Fruit fly (Drosophila melanogaster) Kc167 (cell line): ENCODE measurements around the gene hzg.

ENCODE experiments used
- Myc ChIP-seq: fragments of >200 bp; optimal IDR thresholded peaks from 2 replicates; lab custom pipeline; 2017; ENCODE audit warnings: missing external identifiers
- Sin3A ChIP-seq: fragments of >200 bp; optimal IDR thresholded peaks from 2 replicates; lab custom pipeline; 2018; ENCODE audit warnings: missing external identifiers
- h ChIP-seq: fragments of >200 bp; optimal IDR thresholded peaks from 3 replicates; lab custom pipeline; 2018; ENCODE audit warnings: missing external identifiers
- insv ChIP-seq: fragments of >200 bp; optimal IDR thresholded peaks from 3 replicates; lab custom pipeline; 2018; ENCODE audit warnings: missing external identifiers
- psq ChIP-seq: fragments of >200 bp; optimal IDR thresholded peaks from 2 replicates; lab custom pipeline; 2017; ENCODE audit warnings: missing external identifiers
- ttk ChIP-seq: sonication (Bioruptor generic); optimal IDR thresholded peaks from 2 replicates; lab custom pipeline; 2017; ENCODE audit warnings: missing external identifiers

The hzg gene

DNA sequence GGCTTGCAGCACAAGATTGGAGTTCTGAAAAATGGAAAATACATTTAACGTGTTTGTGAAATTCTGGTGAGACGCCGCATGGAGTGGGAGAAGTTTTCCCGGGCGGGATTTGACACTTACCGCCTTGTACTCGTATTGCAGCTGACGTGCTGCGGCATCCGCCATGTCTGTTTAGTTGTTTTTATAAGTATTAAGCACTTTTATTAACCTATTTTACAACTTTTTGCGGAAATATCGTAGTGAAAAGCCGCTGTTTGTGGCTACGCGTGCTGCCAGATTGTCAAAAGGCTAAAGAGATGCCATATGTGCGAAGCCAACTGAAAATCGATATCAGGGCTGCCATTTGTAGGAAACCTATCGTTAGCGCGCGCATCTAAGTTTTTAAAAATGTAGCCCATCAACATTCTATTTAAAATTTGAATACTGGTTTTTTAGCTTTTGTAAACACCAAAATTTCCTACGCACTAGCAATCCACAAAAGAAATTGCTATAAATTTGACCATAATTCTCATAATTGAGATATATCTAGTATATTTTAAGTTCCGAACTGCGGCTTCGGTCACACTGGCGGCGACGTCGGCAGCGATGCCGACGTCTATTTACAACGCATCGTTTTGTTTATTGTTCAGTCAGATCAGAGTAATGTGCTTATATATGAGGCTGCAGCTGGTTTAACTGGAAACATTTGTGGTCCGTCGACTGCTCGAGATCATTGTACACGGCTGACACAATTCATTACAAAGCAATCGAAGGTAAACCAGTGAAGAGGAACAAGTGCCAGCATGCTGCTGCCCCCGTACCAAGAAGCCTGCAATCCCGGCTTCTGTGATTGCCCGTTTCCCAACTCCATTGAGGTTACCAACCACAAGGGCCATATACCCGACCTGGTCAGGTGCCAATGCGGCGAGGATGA lies 36.7 kb downstream of the hzg start, which contains the start of the genes Brr2 and CG10516:
Brr2 (minus strand) TSS at position 285 of the 913 bp plus-strand sequence.
CG10516 (plus strand) TSS at position 617 of the 913 bp plus-strand sequence.
- TF ChIP-seq psq (lab: Kevin White, UChicago): no peak
- no peak for TF ChIP-seq Sin3A
- TF ChIP-seq ttk (lab: Kevin White, UChicago): no peak

DNA sequence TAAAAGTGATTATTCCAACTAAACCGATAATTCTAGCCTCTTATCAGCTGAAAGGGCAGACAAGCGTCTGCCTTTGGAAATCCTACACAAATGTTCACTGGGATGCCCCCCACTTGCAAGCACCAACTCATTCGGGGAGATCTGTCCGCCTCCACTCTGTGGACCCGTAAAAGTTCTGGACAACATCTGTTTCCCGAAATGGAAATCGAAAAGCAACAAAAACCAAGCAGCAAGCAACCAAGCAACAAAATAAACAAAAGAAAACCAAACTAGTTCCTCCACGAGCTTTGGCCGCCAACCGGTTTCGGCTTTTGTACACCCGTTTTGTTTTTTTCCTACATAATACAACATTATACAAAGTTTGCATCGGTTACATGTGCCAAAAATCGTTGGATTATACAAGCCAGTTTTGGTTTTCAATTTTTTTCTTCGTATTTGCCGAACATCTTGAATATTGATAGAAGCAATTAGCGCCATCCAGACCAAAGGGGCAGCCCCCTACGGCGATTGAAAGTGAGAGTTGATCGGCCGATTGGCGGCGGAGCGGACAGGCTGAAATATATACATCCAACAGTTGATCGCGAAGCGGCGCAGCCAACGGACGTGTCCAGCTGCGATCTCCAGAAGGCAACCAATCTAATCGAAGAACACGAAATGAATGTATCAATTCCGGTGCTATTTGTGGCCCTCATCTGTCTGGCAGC lies 45.8 kb downstream of the hzg start, which contains the start of gene CG17032:
CG17032 (plus strand) TSS at position 232 of the 704 bp plus-strand sequence.
- TF ChIP-seq insv (lab: Kevin White, UChicago) (no peak), Sin3A (no peak), Myc (lab: Kevin White, UChicago) (no peak), psq (lab: Kevin White, UChicago) (no peak), ttk (lab: Kevin White, UChicago) (no peak), h (no peak)

DNA sequence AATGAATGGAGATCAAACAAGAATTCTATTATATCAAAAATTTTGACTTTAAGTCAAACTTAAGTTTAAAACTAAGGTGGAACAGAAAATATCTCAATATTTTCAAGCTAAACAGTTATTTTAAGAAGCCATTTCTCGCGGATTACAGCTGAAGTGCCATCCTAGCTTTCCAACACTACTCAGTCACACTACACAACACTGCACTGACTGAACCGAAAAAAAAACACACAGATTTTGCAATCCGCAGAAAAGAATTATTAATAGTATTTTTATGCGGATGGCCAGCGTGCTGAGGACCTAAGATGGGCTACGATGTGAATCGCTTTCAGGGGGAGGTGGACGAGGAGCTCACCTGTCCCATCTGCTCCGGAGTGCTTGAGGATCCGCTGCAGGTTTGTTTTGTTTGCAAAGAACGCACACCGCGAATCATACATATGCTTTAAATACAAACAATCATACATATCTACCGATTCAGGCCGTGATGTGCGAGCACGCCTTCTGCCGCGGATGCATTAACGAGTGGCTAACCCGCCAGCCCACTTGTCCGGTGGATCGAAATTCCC lies 48.0 kb downstream of the hzg start, which contains the start of gene elgi:
elgi (plus strand) TSS at position 103 of the 563 bp plus-strand sequence.
- TF ChIP-seq insv (lab: Kevin White, UChicago): no peak
- no peak for TF ChIP-seq h
- TF ChIP-seq ttk (lab: Kevin White, UChicago): no peak
- TF ChIP-seq psq (lab: Kevin White, UChicago): no peak
- TF ChIP-seq Sin3A: no peak
- TF ChIP-seq Myc (lab: Kevin White, UChicago): no peak

DNA sequence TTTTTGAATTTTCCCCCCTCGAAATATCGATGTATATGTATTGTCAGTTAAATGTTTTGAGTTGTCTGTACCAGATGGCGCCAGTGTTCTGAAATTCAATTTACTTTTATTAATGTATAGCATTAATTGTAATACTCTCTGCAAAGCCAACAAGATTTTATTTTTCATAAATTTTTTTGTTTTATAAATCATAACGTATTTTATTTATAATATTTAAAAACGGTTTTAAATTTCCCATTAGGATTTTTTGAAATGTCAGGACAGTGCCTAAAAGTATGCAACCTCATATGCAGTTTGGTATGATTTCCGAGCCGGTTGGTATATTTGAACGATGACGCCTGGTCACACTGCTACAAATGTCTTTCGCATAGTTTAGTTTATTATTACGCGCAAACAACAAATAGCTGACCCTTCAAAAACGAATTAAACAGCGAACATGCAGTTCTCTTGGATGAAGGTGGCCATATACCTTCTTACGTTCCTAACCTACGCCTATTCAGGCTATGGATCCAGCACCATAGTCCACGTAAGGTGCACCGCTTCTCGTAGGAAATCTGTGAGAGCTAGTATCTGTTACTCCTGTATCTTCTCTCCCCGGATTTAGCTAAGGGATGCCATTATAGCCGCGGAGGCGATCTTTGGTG lies 49.6 kb downstream of the hzg start, which contains the start of the genes Pka-C3 and GXIVsPLA2:
Pka-C3 (minus strand) TSS at position 14 of the 644 bp plus-strand sequence.
GXIVsPLA2 (plus strand) TSS at position 313 of the 644 bp plus-strand sequence.
- TF ChIP-seq Sin3A (no peak), Myc (lab: Kevin White, UChicago) (no peak), h (no peak), ttk (lab: Kevin White, UChicago) (no peak), insv (lab: Kevin White, UChicago) (no peak), psq (lab: Kevin White, UChicago) (no peak)

DNA sequence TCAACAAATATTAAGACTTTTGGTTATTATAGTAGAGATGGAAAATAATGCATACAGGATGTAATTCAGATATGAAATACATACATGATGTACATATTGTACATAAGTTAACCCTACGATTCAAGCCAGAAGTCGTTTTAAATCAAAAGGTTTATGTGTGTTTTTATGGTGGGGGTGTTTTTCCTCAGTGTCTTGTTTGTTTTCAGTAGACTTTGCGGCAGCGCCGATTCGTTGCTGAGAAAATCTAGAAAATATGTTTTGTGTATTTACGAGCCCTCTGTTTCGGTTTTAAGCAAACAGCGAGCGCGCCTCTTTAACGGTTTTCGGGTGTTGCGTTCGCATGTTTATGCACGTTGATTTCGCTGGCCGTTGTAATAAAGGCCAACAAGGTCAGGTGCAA lies 50.6 kb downstream of the hzg start:
- no peak for TF ChIP-seq Myc (lab: Kevin White, UChicago)

DNA sequence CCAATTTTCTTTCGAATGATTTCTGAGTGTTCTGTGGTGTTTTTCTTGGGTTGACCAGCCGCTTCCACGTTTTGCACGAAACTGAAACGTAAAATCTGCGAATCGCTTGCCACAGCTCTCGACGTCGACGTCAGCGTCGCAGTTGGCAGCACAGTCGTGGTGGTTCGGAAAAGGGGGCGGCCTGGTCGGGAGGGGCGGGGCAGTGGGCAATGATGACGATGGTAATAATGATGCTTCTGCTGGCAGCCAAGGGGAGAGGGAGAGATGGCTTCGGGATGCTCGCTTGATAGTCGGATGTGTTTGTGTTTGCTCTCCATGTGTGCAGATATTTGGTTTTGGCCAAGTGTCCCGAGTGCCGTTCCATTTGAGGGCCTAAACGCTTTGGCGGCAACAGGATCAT lies 51.6 kb downstream of the hzg start:
- TF ChIP-seq h: no peak
- TF ChIP-seq Myc (lab: Kevin White, UChicago): no peak
- no peak for TF ChIP-seq psq (lab: Kevin White, UChicago)
- no peak for TF ChIP-seq Sin3A
- no peak for TF ChIP-seq insv (lab: Kevin White, UChicago)
- no peak for TF ChIP-seq ttk (lab: Kevin White, UChicago)

DNA sequence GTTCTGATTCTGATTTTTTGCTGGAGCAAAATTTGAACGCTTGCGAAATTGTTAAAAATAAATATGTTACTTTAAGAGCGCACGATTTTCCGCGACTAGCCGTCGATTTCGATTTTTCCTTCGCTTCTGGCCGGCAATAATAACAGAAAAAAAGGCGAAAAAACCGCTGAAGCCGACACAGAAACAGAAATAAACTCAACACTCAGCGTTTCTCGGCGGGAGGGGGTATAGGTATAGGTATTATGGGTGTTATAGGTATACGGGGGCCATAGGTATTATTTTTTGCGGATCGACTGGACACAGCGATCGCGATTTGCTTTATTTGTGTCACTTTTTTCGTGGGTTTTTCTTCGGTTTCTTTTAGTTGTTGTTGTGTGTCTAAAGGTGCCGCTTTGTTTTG lies 52.2 kb downstream of the hzg start:
- no peak for TF ChIP-seq insv (lab: Kevin White, UChicago)
- no peak for TF ChIP-seq psq (lab: Kevin White, UChicago)
- no peak for TF ChIP-seq Sin3A
- no peak for TF ChIP-seq h
- TF ChIP-seq ttk (lab: Kevin White, UChicago): no peak
- TF ChIP-seq Myc (lab: Kevin White, UChicago): no peak
